Fruit fly (Drosophila melanogaster) whole organism, larva: Measurements from ENCODE around the gene CG3277.

ENCODE experiments used
- noc ChIP-seq: fragments of 200-800 bp; sonication (Bioruptor generic); optimal IDR thresholded peaks from 3 replicates; lab custom pipeline; 2019; ENCODE audit warnings: missing biosample characterization, mild to moderate bottlenecking, missing genetic modification characterization, moderate library complexity

The CG3277 gene

dm6 chr2L:3303893-3304292 lies at the start of gene CG3277:
Gene CG3277 (plus strand): TSS chr2L:3304100.
- TF ChIP-seq noc (tag; lab: Kevin White, UChicago) = no peak

dm6 chr2L:3265635-3266034 lies 38.3 kb upstream of the CG3277 start:
- TF ChIP-seq noc (tag; lab: Kevin White, UChicago) = no peak

dm6 chr2L:3269137-3269536 lies 34.8 kb upstream of the CG3277 start, which contains the start of gene CG3347:
Gene CG3347 (plus strand): TSS chr2L:3269437.
- no peak for TF ChIP-seq noc (tag; lab: Kevin White, UChicago)

- TF ChIP-seq noc (tag; lab: Kevin White, UChicago) = no peak
These were observed 25.1 kb upstream of the CG3277 start for dm6 chr2L:3278786-3279185.

dm6 chr2L:3280484-3280993 lies 23.4 kb upstream of the CG3277 start, which contains the start of gene OtopLb:
Gene OtopLb (minus strand): TSS chr2L:3280534.
- TF ChIP-seq noc (tag; lab: Kevin White, UChicago) = peak; percentile 5

dm6 chr2L:3293718-3294340 lies 10.1 kb upstream of the CG3277 start:
- TF ChIP-seq noc (tag; lab: Kevin White, UChicago) = no peak

- no peak for TF ChIP-seq noc (tag; lab: Kevin White, UChicago)
These were observed 9.3 kb upstream of the CG3277 start, which contains the start of gene CG9664 for dm6 chr2L:3294572-3294971. Gene CG9664 (minus strand): TSS chr2L:3294706.

- no peak for TF ChIP-seq noc (tag; lab: Kevin White, UChicago)
These were observed 5.8 kb upstream of the CG3277 start for dm6 chr2L:3298065-3298469.

- no peak for TF ChIP-seq noc (tag; lab: Kevin White, UChicago)
These were observed 4.8 kb upstream of the CG3277 start for dm6 chr2L:3299142-3299541.

- no peak for TF ChIP-seq noc (tag; lab: Kevin White, UChicago)
These were observed 4.1 kb upstream of the CG3277 start for dm6 chr2L:3299803-3300202.

- no peak for TF ChIP-seq noc (tag; lab: Kevin White, UChicago)
These were observed 2.8 kb upstream of the CG3277 start for dm6 chr2L:3301058-3301457.

dm6 chr2L:3301755-3302499 lies 2.0 kb upstream of the CG3277 start:
- peak; percentile 99 for TF ChIP-seq noc (tag; lab: Kevin White, UChicago)

- peak; percentile 50 for TF ChIP-seq noc (tag; lab: Kevin White, UChicago)
These were observed 700 bp upstream of the CG3277 start, which contains the start of gene CG9663 for dm6 chr2L:3302958-3303842. Gene CG9663 (minus strand): TSS chr2L:3303130.

dm6 chr2L:3304831-3305828 lies 1.2 kb downstream of the CG3277 start:
- TF ChIP-seq noc (tag; lab: Kevin White, UChicago) = peak; percentile 39
